Worm (Caenorhabditis elegans) whole organism, early embryonic: ENCODE results near the gene F58G11.4.

ENCODE experiments used
- B0310.2 ChIP-seq: sonication (generic microtip); optimal IDR thresholded peaks from 2 replicates; lab custom pipeline; 2016; ENCODE audit warnings: mild to moderate bottlenecking, missing genetic modification characterization, missing compliant biosample characterization
- F13C5.2 ChIP-seq: sonication (generic microtip); optimal IDR thresholded peaks from 2 replicates; lab custom pipeline; 2017; ENCODE audit warnings: mild to moderate bottlenecking, missing genetic modification characterization, inconsistent platforms, missing compliant biosample characterization
- aly-1 ChIP-seq: sonication (generic microtip); optimal IDR thresholded peaks from 2 replicates; lab custom pipeline; 2016; ENCODE audit warnings: missing genetic modification characterization, missing compliant biosample characterization
- ama-1 ChIP-seq: fragments of 150-350 bp; optimal IDR thresholded peaks from 2 replicates; lab custom pipeline; 2014
- ceh-13 ChIP-seq: fragments of 200-800 bp; sonication (Bioruptor generic); optimal IDR thresholded peaks from 2 replicates; lab custom pipeline; 2018; ENCODE audit warnings: mild to moderate bottlenecking, missing genetic modification characterization, missing compliant biosample characterization
- ceh-36 ChIP-seq: sonication (generic microtip); optimal IDR thresholded peaks from 2 replicates; lab custom pipeline; 2016; ENCODE audit warnings: missing genetic modification characterization, inconsistent platforms, missing compliant biosample characterization
- ets-7 ChIP-seq: sonication (generic microtip); optimal IDR thresholded peaks from 2 replicates; lab custom pipeline; 2016; ENCODE audit warnings: missing genotype, missing genetic modification characterization, missing compliant biosample characterization
- flt-1 ChIP-seq: fragments of 200-800 bp; sonication (Bioruptor generic); IDR thresholded peaks from 2 replicates; pipeline ENCODE4 v1.3.6; 2022; ENCODE audit warnings: missing genetic modification characterization, missing compliant biosample characterization
- hmbx-1 ChIP-seq: sonication (generic microtip); optimal IDR thresholded peaks from 2 replicates; lab custom pipeline; 2016; ENCODE audit warnings: mild to moderate bottlenecking, missing genetic modification characterization, missing compliant biosample characterization
- hmg-4 ChIP-seq: fragments of 200-800 bp; sonication (Bioruptor generic); optimal IDR thresholded peaks from 2 replicates; lab custom pipeline; 2018; ENCODE audit warnings: mild to moderate bottlenecking, missing genetic modification characterization, missing compliant biosample characterization
- hnd-1 ChIP-seq: sonication (generic microtip); optimal IDR thresholded peaks from 2 replicates; lab custom pipeline; 2016; ENCODE audit warnings: missing genetic modification characterization, missing compliant biosample characterization
- pes-1 ChIP-seq: fragments of 200-800 bp; sonication (Bioruptor generic); IDR thresholded peaks from 2 replicates; pipeline ENCODE4 v1.3.6; 2022; ENCODE audit warnings: missing genetic modification reagents, missing genetic modification characterization, missing compliant biosample characterization
- scrt-1 ChIP-seq: fragments of 200-800 bp; sonication (Bioruptor generic); IDR thresholded peaks from 2 replicates; pipeline ENCODE4 v1.3.6; 2022; ENCODE audit warnings: missing genetic modification characterization, missing compliant biosample characterization
- sea-1 ChIP-seq: fragments of 200-800 bp; sonication (Bioruptor generic); conservative IDR thresholded peaks from 2 replicates; pipeline ENCODE4 v1.3.6; 2022; ENCODE audit warnings: missing genetic modification characterization, missing compliant biosample characterization
- tbx-11 ChIP-seq: fragments of 200-800 bp; sonication (Bioruptor generic); IDR thresholded peaks from 2 replicates; pipeline ENCODE4 v1.3.6; 2022; ENCODE audit warnings: missing genetic modification characterization, missing compliant biosample characterization
- tbx-37 ChIP-seq: fragments of 200-800 bp; sonication (Bioruptor generic); conservative IDR thresholded peaks from 2 replicates; pipeline ENCODE4 v1.3.6; 2022; ENCODE audit warnings: missing genetic modification reagents, missing genetic modification characterization, missing compliant biosample characterization
- tra-4 ChIP-seq: sonication (generic microtip); optimal IDR thresholded peaks from 2 replicates; lab custom pipeline; 2017; ENCODE audit warnings: missing genetic modification characterization, missing compliant biosample characterization

Gene F58G11.4

DNA sequence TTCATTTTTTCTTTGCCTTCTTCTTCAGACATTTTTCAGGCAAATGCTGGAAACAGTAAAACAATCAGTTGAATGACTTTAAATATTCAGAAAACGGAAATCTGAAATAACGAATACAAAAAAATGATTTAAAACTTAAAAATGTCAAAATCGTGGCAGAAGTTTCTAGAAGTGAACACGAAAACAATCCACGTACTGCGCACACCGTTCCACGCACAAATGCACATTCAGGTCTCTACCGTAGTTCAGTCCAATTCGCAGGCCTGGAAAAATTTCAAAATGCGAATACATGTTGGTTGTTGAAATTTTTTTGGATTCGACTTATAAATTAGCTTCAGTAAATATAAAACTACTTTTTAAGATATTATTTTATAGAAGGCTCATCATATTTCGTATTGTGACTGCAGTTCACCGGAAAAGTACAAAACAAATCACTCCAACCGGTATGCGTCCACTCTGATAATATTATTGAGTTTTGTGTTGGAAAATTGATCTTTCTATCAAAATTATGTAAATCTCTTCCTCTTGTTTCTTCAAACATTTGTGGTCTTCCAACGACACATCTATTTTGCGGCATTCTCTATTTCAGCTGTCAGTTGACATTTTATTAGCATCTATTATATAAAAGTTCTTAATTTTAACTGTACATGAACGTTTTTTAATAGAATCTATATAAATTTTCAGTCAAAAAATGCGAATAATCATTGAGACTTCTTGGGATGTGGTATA is at the start of gene F58G11.4, which contains the start of gene mip-2:
TSS of gene F58G11.4 (plus strand) at position 679 of the 729 bp plus-strand sequence.
TSS of gene mip-2 (minus strand) at position 48 of the 729 bp plus-strand sequence.
- TF ChIP-seq F13C5.2 (tag; lab: Kevin White, UChicago) = no peak
- TF ChIP-seq flt-1 (GFP tag; lab: Robert Waterston, UW) = no peak
- no peak for TF ChIP-seq tbx-11
- TF ChIP-seq scrt-1 (GFP tag; lab: Robert Waterston, UW) = no peak

DNA sequence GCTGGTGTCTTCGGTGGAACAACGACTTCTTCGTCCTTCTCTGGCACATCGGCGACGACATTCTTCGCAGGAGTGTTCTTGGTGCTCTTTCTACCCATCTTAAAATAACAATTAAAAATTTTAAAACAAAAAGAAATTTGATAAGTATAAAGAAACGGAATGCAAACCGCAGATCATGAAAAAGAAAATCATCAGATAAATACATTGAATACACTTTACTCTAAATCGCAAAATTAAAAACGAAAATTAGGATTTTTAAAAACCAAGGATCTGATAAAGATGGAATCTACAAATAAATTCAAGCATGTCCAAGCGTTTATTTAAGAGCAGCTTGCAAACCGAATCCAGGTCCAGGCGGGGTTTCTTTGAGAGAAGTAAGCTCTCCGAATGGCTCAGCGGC is 48.0 kb upstream of the F58G11.4 start, which contains the start of gene F53F4.11:
TSS of gene F53F4.11 (minus strand) at position 101 of the 400 bp plus-strand sequence.
- TF ChIP-seq aly-1 = no peak
- TF ChIP-seq pes-1 (GFP tag; lab: Robert Waterston, UW) = no peak
- no peak for TF ChIP-seq sea-1 (GFP tag; lab: Robert Waterston, UW)
- TF ChIP-seq tra-4 (tag; lab: Kevin White, UChicago) = no peak
- no peak for TF ChIP-seq scrt-1 (GFP tag; lab: Robert Waterston, UW)
- TF ChIP-seq F13C5.2 (tag; lab: Kevin White, UChicago) = no peak
- TF ChIP-seq ceh-13 = no peak
- TF ChIP-seq B0310.2 = no peak
- no peak for TF ChIP-seq ets-7 (tag; lab: Kevin White, UChicago)
- no peak for TF ChIP-seq tbx-37
- TF ChIP-seq ama-1 (lab: Kevin White, UChicago) = no peak
- TF ChIP-seq hnd-1 (tag; lab: Kevin White, UChicago) = no peak
- no peak for TF ChIP-seq tbx-11

DNA sequence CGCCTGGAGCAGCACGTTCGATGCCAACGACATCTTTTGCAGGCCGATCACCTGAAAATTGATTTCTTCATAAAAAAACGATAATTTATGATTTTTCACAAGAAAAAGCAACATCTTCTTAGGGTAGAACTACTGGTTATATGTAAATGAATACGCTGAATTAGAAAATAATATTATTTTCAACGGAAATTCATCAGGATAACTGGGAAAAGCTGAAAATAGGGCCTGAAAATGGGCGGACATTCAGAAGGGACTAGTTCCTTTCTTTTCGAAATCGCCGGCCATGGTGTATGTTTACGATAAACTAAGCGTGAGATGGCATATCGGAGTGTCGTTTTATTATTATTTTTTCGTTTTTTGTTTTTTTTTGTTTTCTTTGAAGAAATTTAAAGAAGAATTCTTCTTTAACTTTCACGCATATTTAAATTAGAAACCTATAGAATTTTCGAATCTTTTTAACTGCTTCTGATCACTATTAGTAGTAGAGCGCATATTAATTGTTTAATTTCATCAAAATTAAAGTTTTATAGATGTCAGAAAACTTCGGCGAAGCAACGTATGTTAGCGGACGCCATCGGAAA is 46.8 kb upstream of the F58G11.4 start, which contains the start of the genes nduv-2 and F53F4.12:
TSS of gene nduv-2 (minus strand) at position 51 of the 581 bp plus-strand sequence.
TSS of gene F53F4.12 (plus strand) at position 531 of the 581 bp plus-strand sequence.
- TF ChIP-seq tbx-11 (no peak), ets-7 (tag; lab: Kevin White, UChicago) (no peak), ceh-13 (no peak), F13C5.2 (tag; lab: Kevin White, UChicago) (no peak), B0310.2 (no peak), tra-4 (tag; lab: Kevin White, UChicago) (no peak), ceh-36 (tag; lab: Kevin White, UChicago) (no peak), flt-1 (GFP tag; lab: Robert Waterston, UW) (no peak), hmbx-1 (no peak), pes-1 (GFP tag; lab: Robert Waterston, UW) (no peak), sea-1 (GFP tag; lab: Robert Waterston, UW) (no peak), ama-1 (lab: Kevin White, UChicago) (no peak), scrt-1 (GFP tag; lab: Robert Waterston, UW) (no peak), aly-1 (no peak), tbx-37 (no peak), hnd-1 (tag; lab: Kevin White, UChicago) (no peak)

DNA sequence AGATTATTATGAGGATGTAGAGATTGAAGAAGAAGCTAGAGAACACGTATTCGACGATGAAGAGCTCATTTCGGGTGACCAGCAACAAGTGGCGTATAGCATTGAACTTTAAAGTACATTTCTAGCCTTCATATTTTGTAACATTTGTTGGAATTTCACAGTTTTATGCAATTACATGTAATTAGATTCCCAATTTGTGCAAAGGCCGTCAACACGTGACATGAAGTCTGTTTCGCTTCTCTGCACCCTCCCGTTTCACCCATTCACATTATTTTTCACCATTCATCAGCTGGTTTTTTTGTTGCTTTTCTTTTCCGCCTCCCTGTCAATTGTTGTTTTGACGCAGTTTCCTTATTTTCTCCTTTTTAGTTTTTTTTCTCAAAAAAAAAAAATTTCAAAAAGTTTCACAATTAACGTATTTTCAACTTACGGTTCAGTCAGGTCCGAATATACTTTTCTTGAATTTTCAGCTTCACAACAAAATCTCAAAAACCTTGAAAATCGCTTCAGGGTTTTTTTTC is 45.2 kb upstream of the F58G11.4 start, which contains the start of gene sde-2:
TSS of gene sde-2 (plus strand) at position 471 of the 521 bp plus-strand sequence.
- TF ChIP-seq hmbx-1 (no peak), pes-1 (GFP tag; lab: Robert Waterston, UW) (no peak), scrt-1 (GFP tag; lab: Robert Waterston, UW) (no peak), hnd-1 (tag; lab: Kevin White, UChicago) (no peak), sea-1 (GFP tag; lab: Robert Waterston, UW) (no peak), flt-1 (GFP tag; lab: Robert Waterston, UW) (no peak), F13C5.2 (tag; lab: Kevin White, UChicago) (no peak), hmg-4 (no peak)

DNA sequence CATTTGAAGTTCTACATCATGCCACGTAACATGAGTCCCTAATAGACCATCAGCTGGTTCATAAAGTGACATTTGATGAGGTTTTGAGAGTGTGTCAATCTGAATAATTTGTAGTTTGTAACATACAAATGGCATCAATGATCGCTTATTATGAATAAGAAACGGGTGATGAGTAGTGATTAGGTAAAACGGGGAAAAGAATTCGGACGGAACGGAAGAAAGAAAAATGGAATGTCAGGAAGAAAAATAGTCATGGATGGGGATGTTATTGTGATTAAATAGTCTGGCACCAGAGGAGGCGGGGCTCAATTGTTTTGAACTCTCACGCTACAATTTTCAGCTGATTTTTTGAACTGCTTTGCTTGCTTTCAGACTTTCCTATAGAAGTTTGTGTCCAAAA is 38.2 kb upstream of the F58G11.4 start, which contains the start of gene H37A05.2:
TSS of gene H37A05.2 (minus strand) at position 101 of the 400 bp plus-strand sequence.
- TF ChIP-seq sea-1 (GFP tag; lab: Robert Waterston, UW) (no peak), ets-7 (tag; lab: Kevin White, UChicago) (no peak), scrt-1 (GFP tag; lab: Robert Waterston, UW) (no peak), tra-4 (tag; lab: Kevin White, UChicago) (no peak), tbx-11 (no peak), ceh-13 (no peak), hmg-4 (no peak), pes-1 (GFP tag; lab: Robert Waterston, UW) (no peak), F13C5.2 (tag; lab: Kevin White, UChicago) (no peak), B0310.2 (no peak), hmbx-1 (no peak), aly-1 (no peak), flt-1 (GFP tag; lab: Robert Waterston, UW) (no peak), hnd-1 (tag; lab: Kevin White, UChicago) (no peak), ama-1 (lab: Kevin White, UChicago) (no peak), tbx-37 (no peak), ceh-36 (tag; lab: Kevin White, UChicago) (no peak)

DNA sequence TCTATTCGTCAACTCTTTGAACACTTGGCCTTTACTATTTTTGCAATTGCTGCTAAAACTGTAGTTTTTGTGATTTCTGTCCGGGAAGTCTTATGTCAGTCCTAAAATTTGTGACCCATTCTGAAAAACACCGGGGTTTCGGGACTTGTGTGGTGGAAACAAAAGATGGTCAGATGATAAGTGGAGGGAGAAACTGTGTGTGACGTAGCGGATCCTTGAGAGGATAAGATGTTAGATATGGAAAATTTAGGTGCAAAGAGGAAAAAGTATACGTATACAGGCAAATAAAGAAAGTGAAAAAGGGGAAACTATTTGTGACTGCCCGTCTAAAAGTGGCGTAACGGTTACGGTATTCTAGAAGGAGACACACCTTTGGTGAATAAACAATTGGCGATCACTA is 36.0 kb upstream of the F58G11.4 start:
- TF ChIP-seq ceh-13 (no peak), hnd-1 (tag; lab: Kevin White, UChicago) (no peak), scrt-1 (GFP tag; lab: Robert Waterston, UW) (no peak), pes-1 (GFP tag; lab: Robert Waterston, UW) (no peak), ets-7 (tag; lab: Kevin White, UChicago) (no peak), F13C5.2 (tag; lab: Kevin White, UChicago) (no peak), sea-1 (GFP tag; lab: Robert Waterston, UW) (no peak), tra-4 (tag; lab: Kevin White, UChicago) (no peak), aly-1 (no peak), ceh-36 (tag; lab: Kevin White, UChicago) (no peak), hmg-4 (no peak), flt-1 (GFP tag; lab: Robert Waterston, UW) (no peak)
